Fruit fly (Drosophila melanogaster) whole organism: ENCODE data around the gene RpS30.

ENCODE experiments used
- Dll ChIP-seq: fragments of >200 bp; optimal IDR thresholded peaks from 2 replicates; lab custom pipeline; 2017
- psq ChIP-seq: fragments of >200 bp; optimal IDR thresholded peaks from 2 replicates; lab custom pipeline; 2017
- usp ChIP-seq: fragments of >200 bp; optimal IDR thresholded peaks from 2 replicates; lab custom pipeline; 2017; ENCODE audit warnings: missing biosample characterization, missing genetic modification characterization, mixed read lengths

dm6 chr3R:20833664-20834063 lies 16.7 kb upstream of the RpS30 start:
- no peak for TF ChIP-seq psq (lab: Kevin White, UChicago)
- TF ChIP-seq usp (GFP tag; lab: Kevin White, UChicago), result no peak
- no peak for TF ChIP-seq Dll (lab: Kevin White, UChicago)
